Worm (Caenorhabditis elegans) whole organism, L1 larva: ENCODE data around the gene F16B12.4.
A peak's percentile ranks its signal among the peaks of the same experiment; 100 is the strongest.

ENCODE experiments used
- C04F5.9 ChIP-seq: sonication (generic microtip); optimal IDR thresholded peaks from 2 replicates; lab custom pipeline; 2016; ENCODE audit warnings: missing genetic modification characterization, missing compliant biosample characterization
- C16A3.4 ChIP-seq: fragments of 150-350 bp; optimal IDR thresholded peaks from 2 replicates; lab custom pipeline; 2014; ENCODE audit warnings: missing biosample characterization, missing genetic modification characterization
- C34B4.2 ChIP-seq: sonication (generic microtip); optimal IDR thresholded peaks from 2 replicates; lab custom pipeline; 2017; ENCODE audit warnings: mild to moderate bottlenecking, missing genetic modification characterization, missing compliant biosample characterization
- Y116A8C.19 ChIP-seq: sonication (generic microtip); optimal IDR thresholded peaks from 2 replicates; lab custom pipeline; 2016; ENCODE audit warnings: missing compliant biosample characterization, missing genetic modification characterization, borderline replicate concordance
- aly-2 ChIP-seq: fragments of 150-350 bp; optimal IDR thresholded peaks from 2 replicates; lab custom pipeline; 2014; ENCODE audit warnings: missing biosample characterization, missing genetic modification characterization
- ama-1 ChIP-seq: fragments of 150-350 bp; optimal IDR thresholded peaks from 2 replicates; lab custom pipeline; 2014
- ceh-63 ChIP-seq: fragments of 200-800 bp; sonication (Bioruptor generic); optimal IDR thresholded peaks from 2 replicates; lab custom pipeline; 2018; ENCODE audit warnings: mild to moderate bottlenecking, missing genetic modification characterization, missing compliant biosample characterization
- ceh-8 ChIP-seq: fragments of 200-800 bp; sonication (Bioruptor generic); optimal IDR thresholded peaks from 2 replicates; lab custom pipeline; 2018; ENCODE audit warnings: mild to moderate bottlenecking, missing genetic modification characterization, moderate library complexity, missing compliant biosample characterization
- ces-1 ChIP-seq: fragments of 150-350 bp; optimal IDR thresholded peaks from 2 replicates; lab custom pipeline; 2014; ENCODE audit warnings: missing biosample characterization, missing genetic modification reagents, missing genetic modification characterization
- dpl-1 ChIP-seq, 3 experiments: fragments of 150-350 bp in 2 of 3; sonication (generic microtip) in 1 of 3; optimal IDR thresholded peaks; 2 replicates each; lab custom pipeline; 2014 to 2017; ENCODE audit warnings: missing biosample characterization in 3 of 3, missing genetic modification characterization in 3 of 3, missing genetic modification reagents in 3 of 3
- dsc-1 ChIP-seq: sonication (generic microtip); optimal IDR thresholded peaks from 2 replicates; lab custom pipeline; 2016; ENCODE audit warnings: mild to moderate bottlenecking, missing genetic modification characterization, missing compliant biosample characterization
- efl-1 ChIP-seq, 4 experiments: fragments of 150-350 bp; optimal IDR thresholded peaks in 3 of 4; peaks in 1 of 4; 1 replicate in 1 of 4; 2 replicates in 3 of 4; lab custom pipeline; 2014; ENCODE audit warnings: missing biosample characterization in 2 of 4, missing genetic modification characterization in 2 of 4, missing genetic modification reagents in 2 of 4
- egl-13 ChIP-seq: sonication (generic microtip); optimal IDR thresholded peaks from 2 replicates; lab custom pipeline; 2016; ENCODE audit warnings: missing genotype, missing genetic modification reagents, missing genetic modification characterization, missing compliant biosample characterization
- elt-2 ChIP-seq: sonication (generic microtip); optimal IDR thresholded peaks from 2 replicates; lab custom pipeline; 2016; ENCODE audit warnings: missing genetic modification characterization, mild to moderate bottlenecking, inconsistent platforms, missing compliant biosample characterization, missing genetic modification reagents
- ets-5 ChIP-seq: fragments of 200-800 bp; sonication (Bioruptor generic); IDR thresholded peaks from 2 replicates; pipeline ENCODE4 v1.3.6; 2022; ENCODE audit warnings: missing genetic modification characterization, missing compliant biosample characterization
- fkh-4 ChIP-seq: sonication (generic microtip); optimal IDR thresholded peaks from 2 replicates; lab custom pipeline; 2016; ENCODE audit warnings: missing compliant biosample characterization, missing genetic modification characterization, borderline replicate concordance
- fkh-8 ChIP-seq: sonication (generic microtip); optimal IDR thresholded peaks from 2 replicates; lab custom pipeline; 2016; ENCODE audit warnings: mild to moderate bottlenecking, missing genetic modification characterization, missing compliant biosample characterization
- fos-1 ChIP-seq: fragments of 150-350 bp; optimal IDR thresholded peaks from 2 replicates; lab custom pipeline; 2014; ENCODE audit warnings: missing biosample characterization, missing genetic modification characterization
- hlh-17 ChIP-seq: fragments of 200-800 bp; sonication (Bioruptor generic); optimal IDR thresholded peaks from 2 replicates; lab custom pipeline; 2018; ENCODE audit warnings: missing genetic modification characterization, mild to moderate bottlenecking, missing compliant biosample characterization, moderate library complexity, borderline replicate concordance
- hlh-4 ChIP-seq: sonication (generic microtip); optimal IDR thresholded peaks from 2 replicates; lab custom pipeline; 2016; ENCODE audit warnings: mild to moderate bottlenecking, missing genetic modification characterization, missing compliant biosample characterization
- hpl-2 ChIP-seq: fragments of 150-350 bp; optimal IDR thresholded peaks from 2 replicates; lab custom pipeline; 2014; ENCODE audit warnings: missing biosample characterization, missing genetic modification reagents, missing genetic modification characterization
- isw-1 ChIP-seq: fragments of 200-800 bp; sonication (Bioruptor generic); IDR thresholded peaks from 2 replicates; pipeline ENCODE4 v1.3.6; 2022; ENCODE audit warnings: missing genetic modification characterization, missing compliant biosample characterization
- jun-1 ChIP-seq: fragments of 150-350 bp; optimal IDR thresholded peaks from 2 replicates; lab custom pipeline; 2014; ENCODE audit warnings: missing biosample characterization, missing genetic modification reagents, missing genetic modification characterization
- lin-13 ChIP-seq: fragments of 150-350 bp; optimal IDR thresholded peaks from 2 replicates; lab custom pipeline; 2014; ENCODE audit warnings: missing biosample characterization, missing genetic modification reagents, missing genetic modification characterization
- lin-14 ChIP-seq: fragments of 200-800 bp; sonication (Bioruptor generic); optimal IDR thresholded peaks from 2 replicates; lab custom pipeline; 2018; ENCODE audit warnings: mild to moderate bottlenecking, missing genetic modification characterization, moderate library complexity, missing compliant biosample characterization
- lin-35 ChIP-seq, 2 experiments: fragments of 150-350 bp; optimal IDR thresholded peaks; 2 replicates each; lab custom pipeline; 2014; ENCODE audit warnings: missing biosample characterization in 2 of 2, missing genetic modification characterization in 2 of 2, missing genetic modification reagents in 2 of 2
- mdl-1 ChIP-seq, 2 experiments: fragments of 150-350 bp; optimal IDR thresholded peaks; 2 replicates each; lab custom pipeline; 2014 to 2017; ENCODE audit warnings: missing biosample characterization in 2 of 2, missing genetic modification characterization in 2 of 2, inconsistent platforms in 1 of 2
- mep-1 ChIP-seq: fragments of 150-350 bp; optimal IDR thresholded peaks from 2 replicates; lab custom pipeline; 2014; ENCODE audit warnings: missing biosample characterization, missing genetic modification characterization
- nhr-11 ChIP-seq: fragments of 150-350 bp; optimal IDR thresholded peaks from 2 replicates; lab custom pipeline; 2014; ENCODE audit warnings: missing biosample characterization, missing genetic modification characterization
- nhr-12 ChIP-seq: sonication (generic microtip); optimal IDR thresholded peaks from 2 replicates; lab custom pipeline; 2017; ENCODE audit warnings: missing biosample characterization, missing genetic modification characterization
- nhr-47 ChIP-seq: sonication (generic microtip); optimal IDR thresholded peaks from 2 replicates; lab custom pipeline; 2016; ENCODE audit warnings: mild to moderate bottlenecking, missing genetic modification characterization, moderate library complexity, missing compliant biosample characterization
- nhr-71 ChIP-seq: sonication (generic microtip); optimal IDR thresholded peaks from 2 replicates; lab custom pipeline; 2016; ENCODE audit warnings: mild to moderate bottlenecking, missing genetic modification characterization, moderate library complexity, missing compliant biosample characterization
- nhr-76 ChIP-seq: sonication (generic microtip); optimal IDR thresholded peaks from 2 replicates; lab custom pipeline; 2017; ENCODE audit warnings: missing biosample characterization, missing genetic modification characterization
- nhr-90 ChIP-seq: sonication (generic microtip); optimal IDR thresholded peaks from 2 replicates; lab custom pipeline; 2016; ENCODE audit warnings: mild to moderate bottlenecking, missing genetic modification characterization, missing compliant biosample characterization; ENCODE audit not compliant: poor library complexity
- pax-3 ChIP-seq: fragments of 200-800 bp; sonication (Bioruptor generic); optimal IDR thresholded peaks from 2 replicates; lab custom pipeline; 2018; ENCODE audit warnings: mild to moderate bottlenecking, missing genetic modification characterization, moderate library complexity, missing compliant biosample characterization
- rnt-1 ChIP-seq: sonication (generic microtip); optimal IDR thresholded peaks from 2 replicates; lab custom pipeline; 2016; ENCODE audit warnings: mild to moderate bottlenecking, missing genetic modification characterization, moderate library complexity, missing compliant biosample characterization
- snpc-4 ChIP-seq: fragments of 150-350 bp; optimal IDR thresholded peaks from 2 replicates; lab custom pipeline; 2014; ENCODE audit warnings: missing biosample characterization, missing genetic modification characterization
- sox-4 ChIP-seq: sonication (generic microtip); optimal IDR thresholded peaks from 2 replicates; lab custom pipeline; 2016; ENCODE audit warnings: missing genetic modification characterization, missing compliant biosample characterization
- sup-37 ChIP-seq: fragments of 200-800 bp; sonication (Bioruptor generic); optimal IDR thresholded peaks from 2 replicates; lab custom pipeline; 2018; ENCODE audit warnings: mild to moderate bottlenecking, missing genetic modification characterization, missing compliant biosample characterization
- swsn-7 ChIP-seq: sonication (generic microtip); optimal IDR thresholded peaks from 2 replicates; lab custom pipeline; 2016; ENCODE audit warnings: missing genetic modification characterization, missing compliant biosample characterization
- tbx-2 ChIP-seq: sonication (generic microtip); optimal IDR thresholded peaks from 2 replicates; lab custom pipeline; 2016; ENCODE audit warnings: missing genetic modification characterization, missing compliant biosample characterization
- unc-130 ChIP-seq: fragments of 150-350 bp; optimal IDR thresholded peaks from 2 replicates; lab custom pipeline; 2017; ENCODE audit warnings: missing biosample characterization, missing genetic modification characterization, inconsistent platforms
- unc-30 ChIP-seq: sonication (generic microtip); optimal IDR thresholded peaks from 2 replicates; lab custom pipeline; 2017; ENCODE audit warnings: missing biosample characterization, missing genetic modification characterization
- unc-62 ChIP-seq: fragments of 150-350 bp; optimal IDR thresholded peaks from 2 replicates; lab custom pipeline; 2014; ENCODE audit warnings: missing biosample characterization, missing genetic modification reagents, missing genetic modification characterization
- unc-86 ChIP-seq: sonication (generic microtip); optimal IDR thresholded peaks from 2 replicates; lab custom pipeline; 2016; ENCODE audit warnings: missing genetic modification characterization, missing compliant biosample characterization
- unc-98 ChIP-seq: fragments of 200-800 bp; sonication (Bioruptor generic); IDR thresholded peaks from 2 replicates; pipeline ENCODE4 v1.3.6; 2022; ENCODE audit warnings: missing genetic modification characterization, missing compliant biosample characterization
- vab-15 ChIP-seq: sonication (generic microtip); optimal IDR thresholded peaks from 2 replicates; lab custom pipeline; 2017; ENCODE audit warnings: missing genotype, mild to moderate bottlenecking, missing genetic modification characterization, missing compliant biosample characterization
- xbp-1 ChIP-seq: sonication (generic microtip); optimal IDR thresholded peaks from 2 replicates; lab custom pipeline; 2016; ENCODE audit warnings: missing genetic modification characterization, missing compliant biosample characterization
- zag-1 ChIP-seq: fragments of 150-350 bp; optimal IDR thresholded peaks from 2 replicates; lab custom pipeline; 2014; ENCODE audit warnings: missing biosample characterization, missing genetic modification characterization
- ztf-11 ChIP-seq, 2 experiments: sonication (generic microtip); optimal IDR thresholded peaks; 2 replicates each; lab custom pipeline; 2016 to 2017; ENCODE audit warnings: missing genetic modification characterization in 2 of 2, missing biosample characterization in 1 of 2, missing compliant biosample characterization in 1 of 2

The F16B12.4 gene

ce11 chrX:14067641-14068040 is 30.8 kb downstream of the F16B12.4 start, which contains the start of gene lgc-21:
lgc-21 (minus strand) TSS chrX:14067984.
- TF ChIP-seq aly-2 (no peak), tbx-2 (tag; lab: Kevin White, UChicago) (no peak)

ce11 chrX:14063830-14064229 is 34.6 kb downstream of the F16B12.4 start:
- TF ChIP-seq ets-5 (GFP tag; lab: Robert Waterston, UW), result no peak
- peak; percentile 76 for TF ChIP-seq elt-2 (tag; lab: Kevin White, UChicago)
- no peak for TF ChIP-seq C34B4.2 (tag; lab: Kevin White, UChicago)
- TF ChIP-seq ceh-8, result peak; percentile 83
- TF ChIP-seq Y116A8C.19 (tag; lab: Kevin White, UChicago), result no peak
- TF ChIP-seq nhr-12, result no peak
- TF ChIP-seq unc-30, result no peak
- TF ChIP-seq dsc-1 (tag; lab: Kevin White, UChicago), result peak; percentile 94
- peak; percentile 74 for TF ChIP-seq jun-1
- TF ChIP-seq rnt-1 (tag; lab: Kevin White, UChicago), result peak; percentile 92
- TF ChIP-seq ztf-11 (tag; optimal IDR thresholded peaks at IDR 0.05; lab: Kevin White, UChicago), result peak in 1 of 2 experiments; percentile 29
- peak; percentile 81 for TF ChIP-seq egl-13 (tag; lab: Kevin White, UChicago)
- peak; percentile 87 for TF ChIP-seq snpc-4
- peak; percentile 35 for TF ChIP-seq vab-15 (tag; lab: Kevin White, UChicago)
- TF ChIP-seq nhr-76 (tag; lab: Kevin White, UChicago), result no peak
- no peak for TF ChIP-seq ceh-63 (GFP tag; lab: Kevin White, UChicago)
- peak in 2 of 3 experiments; percentile 37 to 49 for TF ChIP-seq dpl-1 (GFP tag; optimal IDR thresholded peaks at IDR 0.05; lab: Kevin White, UChicago)
- TF ChIP-seq swsn-7 (tag; lab: Kevin White, UChicago), result peak; percentile 91
- no peak for TF ChIP-seq hlh-17 (GFP tag; lab: Kevin White, UChicago)
- peak; percentile 63 for TF ChIP-seq unc-98 (GFP tag; lab: Robert Waterston, UW)
- TF ChIP-seq fkh-4, result no peak
- TF ChIP-seq nhr-90, result peak; percentile 87
- TF ChIP-seq nhr-71 (tag; lab: Kevin White, UChicago), result peak; percentile 94
- TF ChIP-seq pax-3 (tag; lab: Kevin White, UChicago), result peak; percentile 66
- peak; percentile 50 for TF ChIP-seq isw-1 (GFP tag; lab: Robert Waterston, UW)
- peak; percentile 90 for TF ChIP-seq mep-1
- TF ChIP-seq xbp-1 (tag; lab: Kevin White, UChicago), result peak; percentile 88
- peak; percentile 93 for TF ChIP-seq unc-130 (tag; lab: Kevin White, UChicago)
- TF ChIP-seq unc-62 (GFP tag; lab: Kevin White, UChicago), result no peak
- no peak for TF ChIP-seq ces-1
- peak; percentile 75 for TF ChIP-seq unc-86 (tag; lab: Kevin White, UChicago)
- peak; percentile 89 for TF ChIP-seq tbx-2 (tag; lab: Kevin White, UChicago)
- peak; percentile 54 to 64 for TF ChIP-seq efl-1 (optimal IDR thresholded peaks at IDR 0.05; lab: Kevin White, UChicago)
- TF ChIP-seq efl-1 (GFP tag; optimal IDR thresholded peaks at IDR 0.05 in 1 of 2; lab: Kevin White, UChicago), result peak; percentile 7 to 94
- peak; percentile 64 to 83 for TF ChIP-seq lin-35 (GFP tag; optimal IDR thresholded peaks at IDR 0.05; lab: Kevin White, UChicago)
- TF ChIP-seq fkh-8 (tag; lab: Kevin White, UChicago), result peak; percentile 82
- TF ChIP-seq nhr-11 (tag; lab: Kevin White, UChicago), result peak; percentile 44
- peak; percentile 76 for TF ChIP-seq lin-13
- peak; percentile 58 for TF ChIP-seq hpl-2 (GFP tag; lab: Kevin White, UChicago)
- peak; percentile 90 for TF ChIP-seq nhr-47 (tag; lab: Kevin White, UChicago)
- TF ChIP-seq zag-1 (tag; lab: Kevin White, UChicago), result peak; percentile 64
- TF ChIP-seq hlh-4, result no peak
- TF ChIP-seq mdl-1 (tag; optimal IDR thresholded peaks at IDR 0.05; lab: Kevin White, UChicago), result peak in 1 of 2 experiments; percentile 90
- TF ChIP-seq lin-14 (GFP tag; lab: Kevin White, UChicago), result peak; percentile 91
- peak; percentile 36 for TF ChIP-seq C04F5.9 (tag; lab: Kevin White, UChicago)
- peak; percentile 75 for TF ChIP-seq sup-37 (GFP tag; lab: Kevin White, UChicago)
- TF ChIP-seq ama-1 (lab: Kevin White, UChicago), result peak; percentile 78
- peak; percentile 28 for TF ChIP-seq sox-4 (tag; lab: Kevin White, UChicago)
- peak; percentile 87 for TF ChIP-seq fos-1 (tag; lab: Kevin White, UChicago)
- peak; percentile 91 for TF ChIP-seq C16A3.4 (tag; lab: Kevin White, UChicago)
